Fruit fly (Drosophila melanogaster) whole organism, embryonic: ENCODE measurements around the gene CG10730.

Experiments used
- CG10267 ChIP-seq: fragments of 200-800 bp; sonication (Bioruptor generic); optimal IDR thresholded peaks from 2 replicates; lab custom pipeline; 2018; ENCODE audit warnings: missing biosample characterization, mild to moderate bottlenecking, missing genetic modification characterization, moderate library complexity
- CG10431 ChIP-seq: fragments of 200-800 bp; sonication (Bioruptor generic); optimal IDR thresholded peaks from 3 replicates; lab custom pipeline; 2018; ENCODE audit warnings: missing biosample characterization, mild to moderate bottlenecking, missing genetic modification characterization
- CG11398 ChIP-seq: fragments of 200-800 bp; sonication (Bioruptor generic); optimal IDR thresholded peaks from 2 replicates; lab custom pipeline; 2016; ENCODE audit warnings: missing biosample characterization, missing genetic modification characterization
- CG11504 ChIP-seq: fragments of 200-800 bp; sonication (Bioruptor generic); optimal IDR thresholded peaks from 3 replicates; lab custom pipeline; 2019; ENCODE audit warnings: missing biosample characterization, mild to moderate bottlenecking, missing genetic modification characterization, moderate library complexity
- CG13296 ChIP-seq: fragments of 200-800 bp; sonication (Bioruptor generic); optimal IDR thresholded peaks from 3 replicates; lab custom pipeline; 2018; ENCODE audit warnings: missing biosample characterization, mild to moderate bottlenecking, missing genetic modification characterization
- CG15073 ChIP-seq: fragments of 200-800 bp; sonication (Bioruptor generic); optimal IDR thresholded peaks from 2 replicates; lab custom pipeline; 2016; ENCODE audit warnings: missing biosample characterization, missing genetic modification characterization
- CG15479 ChIP-seq: fragments of 200-800 bp; sonication (Bioruptor generic); optimal IDR thresholded peaks from 3 replicates; lab custom pipeline; 2019; ENCODE audit warnings: missing biosample characterization, mild to moderate bottlenecking, missing genetic modification characterization, moderate library complexity
- CG16779 ChIP-seq: fragments of 200-800 bp; sonication (Bioruptor generic); IDR thresholded peaks from 2 replicates; pipeline ENCODE4 v1.3.6; 2022; ENCODE audit warnings: missing biosample characterization, missing genetic modification characterization
- CG17359 ChIP-seq: fragments of 200-800 bp; sonication (Bioruptor generic); optimal IDR thresholded peaks from 3 replicates; lab custom pipeline; 2018; ENCODE audit warnings: missing biosample characterization, mild to moderate bottlenecking, missing genetic modification characterization, moderate library complexity
- CG17802 ChIP-seq: fragments of 200-800 bp; sonication (Bioruptor generic); optimal IDR thresholded peaks from 2 replicates; lab custom pipeline; 2018; ENCODE audit warnings: missing biosample characterization, mild to moderate bottlenecking, missing genetic modification characterization, moderate library complexity
- CG31365 ChIP-seq: fragments of 200-800 bp; sonication (Bioruptor generic); optimal IDR thresholded peaks from 2 replicates; lab custom pipeline; 2018; ENCODE audit warnings: missing biosample characterization, mild to moderate bottlenecking, missing genetic modification characterization
- CG33213 ChIP-seq: fragments of 200-800 bp; sonication (Bioruptor generic); optimal IDR thresholded peaks from 3 replicates; lab custom pipeline; 2016; ENCODE audit warnings: missing biosample characterization, missing genetic modification characterization
- CG34422 ChIP-seq: fragments of 200-800 bp; sonication (Bioruptor generic); IDR thresholded peaks from 3 replicates; pipeline ENCODE4 v1.3.6; 2022; ENCODE audit warnings: missing biosample characterization, missing genetic modification characterization
- CG4328 ChIP-seq: fragments of 200-800 bp; sonication (Bioruptor generic); optimal IDR thresholded peaks from 3 replicates; lab custom pipeline; 2017; ENCODE audit warnings: missing biosample characterization, missing genetic modification reagents, missing genetic modification characterization
- CG4617 ChIP-seq: fragments of 200-800 bp; sonication (Bioruptor generic); optimal IDR thresholded peaks from 3 replicates; lab custom pipeline; 2016; ENCODE audit warnings: missing biosample characterization, missing genetic modification characterization, borderline replicate concordance
- CG6689 ChIP-seq: fragments of 200-800 bp; sonication (Bioruptor generic); IDR thresholded peaks from 2 replicates; pipeline ENCODE4 v1.3.6; 2022; ENCODE audit warnings: missing biosample characterization, missing genetic modification characterization
- CG7745 ChIP-seq: fragments of 200-800 bp; sonication (Bioruptor generic); optimal IDR thresholded peaks from 2 replicates; lab custom pipeline; 2018; ENCODE audit warnings: missing biosample characterization, mild to moderate bottlenecking, missing genetic modification characterization, moderate library complexity
- CG9817 ChIP-seq: fragments of 200-800 bp; sonication (Bioruptor generic); optimal IDR thresholded peaks from 2 replicates; lab custom pipeline; 2018; ENCODE audit warnings: missing biosample characterization, mild to moderate bottlenecking, missing genetic modification characterization, moderate library complexity
- Dll ChIP-seq: fragments of 200-800 bp; sonication (Bioruptor generic); IDR thresholded peaks from 4 replicates; pipeline ENCODE4 v1.3.6; 2022; ENCODE audit warnings: missing biosample characterization, missing genetic modification characterization; ENCODE audit not compliant: partially characterized antibody
- Doc3 ChIP-seq: fragments of 200-800 bp; sonication (Bioruptor generic); IDR thresholded peaks from 3 replicates; pipeline ENCODE4 v1.3.6; 2022; ENCODE audit warnings: missing biosample characterization, missing genetic modification characterization; ENCODE audit not compliant: partially characterized antibody
- Elba2 ChIP-seq: fragments of 200-800 bp; sonication (Bioruptor generic); optimal IDR thresholded peaks from 3 replicates; lab custom pipeline; 2016; ENCODE audit warnings: missing biosample characterization, missing genetic modification characterization
- Fer1 ChIP-seq: fragments of 200-800 bp; sonication (Bioruptor generic); optimal IDR thresholded peaks from 2 replicates; lab custom pipeline; 2017; ENCODE audit warnings: missing biosample characterization, mild to moderate bottlenecking, missing genetic modification characterization
- Kr ChIP-seq: fragments of 200-800 bp; sonication (Bioruptor generic); optimal IDR thresholded peaks from 2 replicates; lab custom pipeline; 2017; ENCODE audit warnings: missing biosample characterization, mild to moderate bottlenecking, missing genetic modification characterization
- Lim3 ChIP-seq: fragments of 200-800 bp; sonication (Bioruptor generic); IDR thresholded peaks from 2 replicates; pipeline ENCODE4 v1.3.6; 2022; ENCODE audit warnings: missing biosample characterization, missing genetic modification characterization
- Max ChIP-seq: fragments of 200-800 bp; sonication (Bioruptor generic); optimal IDR thresholded peaks from 2 replicates; lab custom pipeline; 2016; ENCODE audit warnings: missing biosample characterization, mild to moderate bottlenecking, missing genetic modification characterization
- Oaz ChIP-seq: fragments of 200-800 bp; sonication (Bioruptor generic); IDR thresholded peaks from 2 replicates; pipeline ENCODE4 v1.3.6; 2022; ENCODE audit warnings: missing biosample characterization, missing genetic modification characterization
- PHDP ChIP-seq: fragments of 200-800 bp; sonication (Bioruptor generic); optimal IDR thresholded peaks from 3 replicates; lab custom pipeline; 2018; ENCODE audit warnings: missing biosample characterization, mild to moderate bottlenecking, missing genetic modification characterization, moderate library complexity
- Six4 ChIP-seq: fragments of 200-800 bp; sonication (Bioruptor generic); optimal IDR thresholded peaks from 2 replicates; lab custom pipeline; 2016; ENCODE audit warnings: missing biosample characterization, missing genetic modification characterization
- Spps ChIP-seq: fragments of 200-800 bp; sonication (Bioruptor generic); optimal IDR thresholded peaks from 2 replicates; lab custom pipeline; 2018; ENCODE audit warnings: missing biosample characterization, mild to moderate bottlenecking, missing genetic modification characterization
- Sry-β ChIP-seq: fragments of 200-800 bp; sonication (Bioruptor generic); optimal IDR thresholded peaks from 2 replicates; lab custom pipeline; 2018; ENCODE audit warnings: missing biosample characterization, mild to moderate bottlenecking, missing genetic modification characterization, moderate library complexity
- Ssrp ChIP-seq: fragments of 200-800 bp; sonication (Bioruptor generic); optimal IDR thresholded peaks from 2 replicates; lab custom pipeline; 2018; ENCODE audit warnings: missing biosample characterization, mild to moderate bottlenecking, missing genetic modification characterization, moderate library complexity
- Stat92E ChIP-seq, 3 experiments: fragments of >200 bp in 2 of 3; fragments of 200-800 bp in 1 of 3; sonication (Bioruptor generic) in 1 of 3; optimal IDR thresholded peaks; 2 replicates each; lab custom pipeline; 2017 to 2019; ENCODE audit warnings: missing biosample characterization in 3 of 3, missing genetic modification characterization in 3 of 3, mild to moderate bottlenecking in 1 of 3, moderate library complexity in 1 of 3
- Vsx1 ChIP-seq: fragments of 200-800 bp; sonication (Bioruptor generic); optimal IDR thresholded peaks from 2 replicates; lab custom pipeline; 2017; ENCODE audit warnings: missing biosample characterization, mild to moderate bottlenecking, missing genetic modification characterization, missing genetic modification reagents
- YL-1 ChIP-seq: fragments of 200-800 bp; sonication (Bioruptor generic); optimal IDR thresholded peaks from 3 replicates; lab custom pipeline; 2017; ENCODE audit warnings: missing biosample characterization, mild to moderate bottlenecking, missing genetic modification characterization
- dm ChIP-seq: fragments of 200-800 bp; sonication (Bioruptor generic); optimal IDR thresholded peaks from 3 replicates; lab custom pipeline; 2016; ENCODE audit warnings: missing biosample characterization, missing genetic modification characterization
- eyg ChIP-seq: fragments of 200-800 bp; sonication (Bioruptor generic); optimal IDR thresholded peaks from 3 replicates; lab custom pipeline; 2016; ENCODE audit warnings: missing biosample characterization, missing genetic modification characterization
- gsb-n ChIP-seq: fragments of 200-800 bp; sonication (Bioruptor generic); optimal IDR thresholded peaks from 3 replicates; lab custom pipeline; 2018; ENCODE audit warnings: missing biosample characterization, mild to moderate bottlenecking, missing genetic modification characterization
- ken ChIP-seq: fragments of 200-800 bp; sonication (Bioruptor generic); IDR thresholded peaks from 3 replicates; pipeline ENCODE4 v1.3.6; 2022; ENCODE audit warnings: missing biosample characterization, missing genetic modification characterization
- klu ChIP-seq: fragments of 200-800 bp; sonication (Bioruptor generic); IDR thresholded peaks from 2 replicates; pipeline ENCODE4 v1.3.6; 2022; ENCODE audit warnings: missing biosample characterization, missing genetic modification characterization
- prd ChIP-seq, 3 experiments: fragments of >200 bp in 2 of 3; fragments of 200-800 bp in 1 of 3; sonication (Bioruptor generic) in 1 of 3; optimal IDR thresholded peaks in 2 of 3; IDR thresholded peaks in 1 of 3; 2 replicates in 2 of 3; 3 replicates in 1 of 3; pipeline versions ENCODE4 v1.3.6 to Lab custom; 2017 to 2022; ENCODE audit warnings: missing biosample characterization in 1 of 3, missing genetic modification characterization in 1 of 3
- pum ChIP-seq: fragments of 200-800 bp; sonication (Bioruptor generic); optimal IDR thresholded peaks from 2 replicates; lab custom pipeline; 2016; ENCODE audit warnings: missing biosample characterization, missing genetic modification characterization
- ranshi ChIP-seq: fragments of 200-800 bp; sonication (Bioruptor generic); IDR thresholded peaks from 2 replicates; pipeline ENCODE4 v1.3.6; 2022; ENCODE audit warnings: missing biosample characterization, missing genetic modification characterization
- sisA ChIP-seq: fragments of 200-800 bp; sonication (Bioruptor generic); IDR thresholded peaks from 2 replicates; pipeline ENCODE4 v1.3.6; 2022; ENCODE audit warnings: missing biosample characterization, missing genetic modification characterization
- slbo ChIP-seq: fragments of 200-800 bp; sonication (Bioruptor generic); IDR thresholded peaks from 2 replicates; pipeline ENCODE4 v1.3.6; 2022; ENCODE audit warnings: missing biosample characterization, missing genetic modification characterization
- sr ChIP-seq: fragments of 200-800 bp; sonication (Bioruptor generic); IDR thresholded peaks from 3 replicates; pipeline ENCODE4 v1.3.6; 2022; ENCODE audit warnings: missing biosample characterization, missing genetic modification characterization
- stc ChIP-seq: fragments of 200-800 bp; sonication (Bioruptor generic); IDR thresholded peaks from 2 replicates; pipeline ENCODE4 v1.3.6; 2022; ENCODE audit warnings: missing biosample characterization, missing genetic modification characterization
- tll ChIP-seq, 2 experiments: fragments of 200-800 bp in 1 of 2; fragments of >200 bp in 1 of 2; sonication (Bioruptor generic) in 1 of 2; optimal IDR thresholded peaks; 2 replicates each; lab custom pipeline; 2017 to 2019; ENCODE audit warnings: missing biosample characterization in 2 of 2, missing genetic modification characterization in 2 of 2, mild to moderate bottlenecking in 1 of 2, moderate library complexity in 1 of 2
- trem ChIP-seq: fragments of 200-800 bp; optimal IDR thresholded peaks from 3 replicates; lab custom pipeline; 2019; ENCODE audit warnings: missing biosample characterization, mild to moderate bottlenecking, missing genetic modification characterization, moderate library complexity
- tup ChIP-seq: fragments of 200-800 bp; sonication (Bioruptor generic); optimal IDR thresholded peaks from 2 replicates; lab custom pipeline; 2016; ENCODE audit warnings: missing biosample characterization, mild to moderate bottlenecking, missing genetic modification characterization, moderate library complexity
- zf30C ChIP-seq: fragments of 200-800 bp; sonication (Bioruptor generic); optimal IDR thresholded peaks from 3 replicates; lab custom pipeline; 2018; ENCODE audit warnings: missing biosample characterization, mild to moderate bottlenecking, missing genetic modification characterization

CG10730 gene

dm6 chr2L:20093794-20094193 lies 21.8 kb upstream of the CG10730 start, which contains the start of the genes Taf13 and nesd (continued):
- TF ChIP-seq Max = peak; percentile 64
- peak; percentile 10 for TF ChIP-seq Ssrp (tag; lab: Kevin White, UChicago)
- no peak for TF ChIP-seq CG16779 (GFP tag; lab: Robert Waterston, UW)
- TF ChIP-seq Lim3 (GFP tag; lab: Robert Waterston, UW) = no peak
- no peak for TF ChIP-seq CG31365 (tag; lab: Kevin White, UChicago)
- no peak for TF ChIP-seq sisA (GFP tag; lab: Robert Waterston, UW)
- peak; percentile 60 for TF ChIP-seq Doc3
- peak; percentile 48 for TF ChIP-seq Elba2 (GFP tag; lab: Kevin White, UChicago)
- no peak for TF ChIP-seq eyg (GFP tag; lab: Kevin White, UChicago)
- TF ChIP-seq ranshi (GFP tag; lab: Robert Waterston, UW) = no peak
- TF ChIP-seq CG34422 (GFP tag; lab: Robert Waterston, UW) = no peak
- TF ChIP-seq Dll (GFP tag; lab: Robert Waterston, UW) = peak; percentile 84
- TF ChIP-seq zf30C (GFP tag; lab: Kevin White, UChicago) = no peak
- no peak for TF ChIP-seq ken (GFP tag; lab: Robert Waterston, UW)
- peak; percentile 51 for TF ChIP-seq CG11504 (tag; lab: Kevin White, UChicago)
- TF ChIP-seq CG15479 (GFP tag; lab: Kevin White, UChicago) = peak; percentile 29
- no peak for TF ChIP-seq Vsx1 (GFP tag; lab: Kevin White, UChicago)
- no peak for TF ChIP-seq Kr (GFP tag; lab: Kevin White, UChicago)
- peak; percentile 96 for TF ChIP-seq Sry-β (GFP tag; lab: Kevin White, UChicago)
- TF ChIP-seq YL-1 (GFP tag; lab: Kevin White, UChicago) = peak; percentile 48
- TF ChIP-seq CG4617 (GFP tag; lab: Kevin White, UChicago) = peak; percentile 40
- TF ChIP-seq CG17802 (tag; lab: Kevin White, UChicago) = no peak
- TF ChIP-seq Stat92E (GFP tag; optimal IDR thresholded peaks at IDR 0.05; lab: Kevin White, UChicago) = no peak
- no peak for TF ChIP-seq CG11398 (GFP tag; lab: Kevin White, UChicago)
- no peak for TF ChIP-seq gsb-n (tag; lab: Kevin White, UChicago)
- peak; percentile 46 for TF ChIP-seq slbo (GFP tag; lab: Robert Waterston, UW)
- TF ChIP-seq Six4 (GFP tag; lab: Kevin White, UChicago) = no peak
- TF ChIP-seq pum (GFP tag; lab: Kevin White, UChicago) = no peak
- TF ChIP-seq CG4328 (GFP tag; lab: Kevin White, UChicago) = no peak
- no peak for TF ChIP-seq CG17359 (tag; lab: Kevin White, UChicago)
- TF ChIP-seq sr (GFP tag; lab: Robert Waterston, UW) = no peak
- TF ChIP-seq CG10431 (GFP tag; lab: Kevin White, UChicago) = no peak
- TF ChIP-seq CG33213 (GFP tag; lab: Kevin White, UChicago) = peak; percentile 18
- no peak for TF ChIP-seq prd (optimal IDR thresholded peaks at IDR 0.05; lab: Kevin White, UChicago)
- TF ChIP-seq prd (GFP tag; IDR thresholded peaks at IDR 0.05; lab: Robert Waterston, UW) = no peak
- peak; percentile 51 for TF ChIP-seq PHDP (tag; lab: Kevin White, UChicago)
- peak; percentile 36 for TF ChIP-seq dm (GFP tag; lab: Kevin White, UChicago)
- no peak for TF ChIP-seq Oaz (GFP tag; lab: Robert Waterston, UW)
- TF ChIP-seq trem = peak; percentile 74
- TF ChIP-seq CG13296 = no peak
- no peak for TF ChIP-seq Spps
- TF ChIP-seq tup (GFP tag; lab: Kevin White, UChicago) = no peak
- no peak for TF ChIP-seq klu (GFP tag; lab: Robert Waterston, UW)
- TF ChIP-seq Fer1 (GFP tag; lab: Kevin White, UChicago) = peak; percentile 44
- TF ChIP-seq CG9817 (tag; lab: Kevin White, UChicago) = peak; percentile 47
- no peak for TF ChIP-seq stc (GFP tag; lab: Robert Waterston, UW)
- TF ChIP-seq CG6689 (GFP tag; lab: Robert Waterston, UW) = peak; percentile 56
- TF ChIP-seq CG15073 (GFP tag; lab: Kevin White, UChicago) = no peak
- TF ChIP-seq CG10267 (tag; lab: Kevin White, UChicago) = peak; percentile 56
- TF ChIP-seq tll (GFP tag; optimal IDR thresholded peaks at IDR 0.05; lab: Kevin White, UChicago) = peak; percentile 2 to 93
- no peak for TF ChIP-seq CG7745 (tag; lab: Kevin White, UChicago)
